Fruit fly (Drosophila melanogaster) whole organism, adult: ENCODE data around the gene Uros2.

Experiments used
- CG12768 ChIP-seq: fragments of 200-800 bp; sonication (Bioruptor generic); optimal IDR thresholded peaks from 2 replicates; lab custom pipeline; 2017; ENCODE audit warnings: missing biosample characterization, missing genetic modification characterization, mild to moderate bottlenecking, moderate library complexity, missing genetic modification reagents
- CG7045 ChIP-seq: fragments of 200-800 bp; sonication (Bioruptor generic); optimal IDR thresholded peaks from 2 replicates; lab custom pipeline; 2017; ENCODE audit warnings: missing biosample characterization, mild to moderate bottlenecking, missing genetic modification characterization
- Clk ChIP-seq: fragments of 200-800 bp; sonication (Bioruptor generic); optimal IDR thresholded peaks from 2 replicates; lab custom pipeline; 2017; ENCODE audit warnings: missing biosample characterization, missing genetic modification characterization
- cnc ChIP-seq, 2 experiments: fragments of >200 bp; optimal IDR thresholded peaks; 2 replicates each; lab custom pipeline; 2017

- no peak for TF ChIP-seq cnc (optimal IDR thresholded peaks at IDR 0.05; lab: Kevin White, UChicago)
- TF ChIP-seq CG7045 (GFP tag; lab: Kevin White, UChicago) = no peak
- TF ChIP-seq Clk (GFP tag; lab: Kevin White, UChicago) = no peak
- no peak for TF ChIP-seq CG12768
Measured at dm6 chr3R:15792427-15792826, 4.1 kb downstream of the Uros2 start, which contains the start of gene Acyp2.
